Worm (Caenorhabditis elegans) whole organism, midembryonic: ENCODE data around the gene fbxa-63.

Experiments used
- T22C8.4 ChIP-seq: fragments of 200-800 bp; sonication (Bioruptor generic); IDR thresholded peaks from 2 replicates; pipeline ENCODE4 v1.3.6; 2022; ENCODE audit warnings: missing genetic modification characterization, missing compliant biosample characterization
- cog-1 ChIP-seq: sonication (generic microtip); optimal IDR thresholded peaks from 2 replicates; lab custom pipeline; 2016; ENCODE audit warnings: missing genetic modification characterization, missing compliant biosample characterization
- flt-1 ChIP-seq: fragments of 200-800 bp; sonication (Bioruptor generic); IDR thresholded peaks from 2 replicates; pipeline ENCODE4 v1.3.6; 2022; ENCODE audit warnings: missing genetic modification characterization, missing compliant biosample characterization
- tab-1 ChIP-seq: fragments of 200-800 bp; sonication (Bioruptor generic); IDR thresholded peaks from 2 replicates; pipeline ENCODE4 v1.3.6; 2022; ENCODE audit warnings: missing genetic modification characterization, missing compliant biosample characterization
- ztf-23 ChIP-seq: fragments of 200-800 bp; sonication (Bioruptor generic); IDR thresholded peaks from 2 replicates; pipeline ENCODE4 v1.3.6; 2022; ENCODE audit warnings: missing genetic modification reagents, missing genetic modification characterization, missing compliant biosample characterization
- ztf-29 ChIP-seq: fragments of 200-800 bp; sonication (Bioruptor generic); IDR thresholded peaks from 2 replicates; pipeline ENCODE4 v1.3.6; 2022; ENCODE audit warnings: missing genetic modification reagents, missing genetic modification characterization, missing compliant biosample characterization

ce11 chrIII:1205421-1205820, 37.9 kb upstream of the fbxa-63 start:
- TF ChIP-seq tab-1 (GFP tag; lab: Robert Waterston, UW) (no peak), flt-1 (GFP tag; lab: Robert Waterston, UW) (no peak), ztf-29 (GFP tag; lab: Robert Waterston, UW) (no peak), T22C8.4 (GFP tag; lab: Robert Waterston, UW) (no peak), cog-1 (tag; lab: Kevin White, UChicago) (no peak), ztf-23 (GFP tag; lab: Robert Waterston, UW) (no peak)
